Fruit fly (Drosophila melanogaster): Measurements from ENCODE around the gene CG7246.

CG7246 gene

DNA sequence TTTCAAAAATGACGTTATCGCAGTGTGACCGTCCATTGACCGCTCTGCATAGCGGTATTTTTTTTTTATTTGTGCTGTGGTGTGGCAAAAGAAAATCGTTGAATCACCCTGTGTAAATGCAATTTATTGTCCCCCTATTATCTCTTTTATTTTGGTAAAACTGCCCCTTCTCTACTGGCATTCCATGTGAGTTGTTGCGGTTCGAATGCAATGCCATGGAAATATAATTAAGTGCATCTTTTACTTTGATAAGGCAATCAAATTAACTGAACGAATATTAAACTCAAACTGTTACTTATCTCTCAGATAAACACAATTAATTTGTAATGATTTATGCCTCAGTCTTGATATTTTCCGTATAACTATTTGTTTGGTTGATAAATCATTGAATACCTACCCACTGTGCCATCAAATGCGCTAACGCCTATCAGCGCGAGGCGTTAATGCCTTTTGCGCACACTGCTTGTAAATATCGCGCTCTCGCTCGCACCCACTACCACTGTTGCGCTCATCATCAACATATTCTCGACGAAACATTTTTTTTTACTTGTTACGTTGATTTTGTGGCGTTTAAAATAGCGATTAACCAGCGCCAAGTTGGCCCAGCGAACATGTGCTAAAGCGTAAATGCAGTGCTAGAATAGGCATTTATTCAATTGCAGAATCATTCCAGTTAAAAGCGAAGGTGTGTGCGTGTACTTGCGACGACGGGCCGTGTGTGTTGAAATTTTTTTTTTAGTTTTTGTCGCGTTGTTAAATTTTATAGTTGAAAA, 28.4 kb upstream of the CG7246 start (continued):
- TF ChIP-seq usp (GFP tag; optimal IDR thresholded peaks at IDR 0.05) (no peak), CG2678 (tag; optimal IDR thresholded peaks at IDR 0.05) (peak; percentile 63), Atf3 (GFP tag; optimal IDR thresholded peaks at IDR 0.05) (peak; percentile 27), Stat92E (GFP tag; optimal IDR thresholded peaks at IDR 0.05) (no peak), vvl (GFP tag; IDR thresholded peaks at IDR 0.05) (peak; percentile 57), D19A (tag; optimal IDR thresholded peaks at IDR 0.05) (no peak), CG17186 (GFP tag; optimal IDR thresholded peaks at IDR 0.05) (peak; percentile 10), CG4707 (GFP tag; optimal IDR thresholded peaks at IDR 0.05) (peak; percentile 36), mirr (GFP tag; optimal IDR thresholded peaks at IDR 0.05) (peak; percentile 3), br (optimal IDR thresholded peaks at IDR 0.05) (no peak), Drgx (GFP tag; IDR thresholded peaks at IDR 0.05) (peak; percentile 53), CG10959 (GFP tag; IDR thresholded peaks at IDR 0.05) (no peak), ttk (GFP tag; IDR thresholded peaks at IDR 0.05) (peak; percentile 22; the same call in 1 of the 2 replicates), twi (tag; optimal IDR thresholded peaks at IDR 0.05) (peak; percentile 35), CG15696 (tag; optimal IDR thresholded peaks at IDR 0.05) (peak; percentile 35), gfzf (GFP tag; optimal IDR thresholded peaks at IDR 0.05) (peak; percentile 91), bigmax (GFP tag; optimal IDR thresholded peaks at IDR 0.05) (no peak), tap (tag; optimal IDR thresholded peaks at IDR 0.05) (no peak), gsb-n (tag; optimal IDR thresholded peaks at IDR 0.05) (peak; percentile 40), CG7372 (GFP tag; IDR thresholded peaks at IDR 0.05) (no peak), sr (GFP tag; IDR thresholded peaks at IDR 0.05) (no peak), Ravus (GFP tag; IDR thresholded peaks at IDR 0.05) (no peak), Nf-YA (GFP tag; IDR thresholded peaks at IDR 0.05) (no peak), CG11093 (GFP tag; IDR thresholded peaks at IDR 0.05) (0 out of 3 replicates have a peak, but pooled peaks have one; percentile 28), CG1602 (GFP tag; optimal IDR thresholded peaks at IDR 0.05) (peak; percentile 52), Sry-δ (GFP tag; optimal IDR thresholded peaks at IDR 0.05) (peak; percentile 38), Hmx (GFP tag; optimal IDR thresholded peaks at IDR 0.05) (no peak), CG9437 (GFP tag; optimal IDR thresholded peaks at IDR 0.05) (peak; percentile 61), dmrt11E (tag; optimal IDR thresholded peaks at IDR 0.05) (peak; percentile 63), ind (GFP tag; optimal IDR thresholded peaks at IDR 0.05) (peak; percentile 65), TFAM (GFP tag; optimal IDR thresholded peaks at IDR 0.05) (no peak), CG5245 (GFP tag; optimal IDR thresholded peaks at IDR 0.05) (no peak), ap (GFP tag; IDR thresholded peaks at IDR 0.05) (no peak), ato (GFP tag; IDR thresholded peaks at IDR 0.05; ENCODE audit: partially characterized antibody) (no peak), lab (GFP tag; optimal IDR thresholded peaks at IDR 0.05) (peak; percentile 34), crol (GFP tag; IDR thresholded peaks at IDR 0.05) (no peak), CG16863 (GFP tag; optimal IDR thresholded peaks at IDR 0.05) (peak; percentile 73), Meics (GFP tag; optimal IDR thresholded peaks at IDR 0.05) (peak; percentile 51), Med (GFP tag) (peak; percentile 89), Chrac-16 (GFP tag; optimal IDR thresholded peaks at IDR 0.05) (peak; percentile 53), CG3407 (GFP tag; optimal IDR thresholded peaks at IDR 0.05) (no peak), Vsx1 (GFP tag; optimal IDR thresholded peaks at IDR 0.05) (no peak), Mes4 (GFP tag; optimal IDR thresholded peaks at IDR 0.05) (no peak), pan (optimal IDR thresholded peaks at IDR 0.05) (no peak), pan (GFP tag; optimal IDR thresholded peaks at IDR 0.05 in 1 of 2, IDR thresholded peaks at IDR 0.05 in 1 of 2) (peak in 1 of 2 experiments; percentile 44), Asciz (GFP tag; optimal IDR thresholded peaks at IDR 0.05) (peak; percentile 43), CG2875 (GFP tag; optimal IDR thresholded peaks at IDR 0.05) (no peak), Taf1 (GFP tag; IDR thresholded peaks at IDR 0.05) (no peak; the same call in 1 of the 2 replicates), slbo (GFP tag; IDR thresholded peaks at IDR 0.05) (peak; percentile 49), croc (GFP tag; conservative IDR thresholded peaks at IDR 0.05) (no peak; the same call in 2 of the 3 replicates)
